Fruit fly (Drosophila melanogaster): Measurements from ENCODE around the gene Scsalpha1.

Scsalpha1 gene

DNA sequence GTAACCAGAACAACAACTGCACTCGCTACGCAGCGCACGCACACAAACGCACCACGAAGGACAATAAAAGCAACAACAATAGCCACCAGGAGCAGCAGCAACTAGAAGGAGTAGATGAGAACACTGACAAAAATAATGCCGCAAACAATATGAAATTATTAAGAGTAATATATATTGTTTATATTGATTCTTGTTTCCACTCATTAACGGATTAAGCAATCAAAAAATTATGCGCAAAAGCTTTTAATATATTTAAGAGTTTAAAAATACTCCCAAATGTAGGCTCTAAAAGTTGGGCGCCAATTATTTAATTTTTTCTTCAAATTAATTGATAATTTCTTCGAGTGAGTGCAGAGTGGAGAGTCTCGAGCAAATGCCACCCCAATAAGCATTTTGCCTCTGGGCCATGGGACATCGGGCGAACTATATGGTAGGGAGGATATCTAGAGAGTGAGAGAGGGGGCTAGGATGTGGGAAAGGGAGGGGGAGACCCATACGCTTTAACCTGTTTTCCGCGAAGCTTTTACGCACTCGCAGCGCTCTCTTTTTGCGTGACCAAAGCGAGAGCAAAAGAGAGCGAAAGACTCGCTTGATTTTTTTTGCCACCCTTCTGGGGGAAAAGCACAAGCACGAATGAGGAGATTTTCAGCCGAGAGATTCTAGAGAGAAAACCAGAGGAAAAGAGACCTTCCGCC is 10.9 kb downstream of the Scsalpha1 start, which contains the start of gene Rdh (continued):
- TF ChIP-seq knrl (GFP tag; IDR thresholded peaks at IDR 0.05; ENCODE audit: partially characterized antibody) (no peak), CG10959 (GFP tag; IDR thresholded peaks at IDR 0.05) (0 out of 2 replicates have a peak, but pooled peaks have one; percentile 12), Oli (tag; optimal IDR thresholded peaks at IDR 0.05) (peak; percentile 83), gsb (GFP tag; IDR thresholded peaks at IDR 0.05) (no peak), CG13123 (GFP tag; optimal IDR thresholded peaks at IDR 0.05) (peak; percentile 15), ERR (GFP tag; optimal IDR thresholded peaks at IDR 0.05) (no peak), tna (GFP tag; IDR thresholded peaks at IDR 0.05; ENCODE audit: partially characterized antibody) (no peak), ATbp (GFP tag; optimal IDR thresholded peaks at IDR 0.05) (peak; percentile 82), CG3838 (GFP tag; optimal IDR thresholded peaks at IDR 0.05) (no peak), NC2β (GFP tag; optimal IDR thresholded peaks at IDR 0.05) (no peak), Dek (tag; optimal IDR thresholded peaks at IDR 0.05) (peak; percentile 84), bigmax (GFP tag; optimal IDR thresholded peaks at IDR 0.05) (no peak), CG18476 (GFP tag; optimal IDR thresholded peaks at IDR 0.05) (peak; percentile 79), YL-1 (GFP tag; optimal IDR thresholded peaks at IDR 0.05) (peak; percentile 30), CG17385 (GFP tag; optimal IDR thresholded peaks at IDR 0.05) (peak; percentile 81), vfl (GFP tag; optimal IDR thresholded peaks at IDR 0.05) (peak; percentile 22), Lpt (GFP tag; optimal IDR thresholded peaks at IDR 0.05) (no peak), nau (GFP tag; optimal IDR thresholded peaks at IDR 0.05) (peak; percentile 65), jigr1 (GFP tag; IDR thresholded peaks at IDR 0.05) (no peak), CG12942 (GFP tag; optimal IDR thresholded peaks at IDR 0.05) (peak; percentile 41), Six4 (GFP tag; optimal IDR thresholded peaks at IDR 0.05) (peak; percentile 68), CG17912 (GFP tag; optimal IDR thresholded peaks at IDR 0.05) (no peak), CG11696 (GFP tag; IDR thresholded peaks at IDR 0.05) (0 out of 2 replicates have a peak, but pooled peaks have one; percentile 8), wdn (GFP tag; IDR thresholded peaks at IDR 0.05) (0 out of 2 replicates have a peak, but pooled peaks have one; percentile 34), GATAe (GFP tag; conservative IDR thresholded peaks at IDR 0.05) (no peak), z (GFP tag; IDR thresholded peaks at IDR 0.05) (no peak), Hr39 (optimal IDR thresholded peaks at IDR 0.05) (no peak), CG3847 (GFP tag; IDR thresholded peaks at IDR 0.05) (peak; percentile 68), pros (GFP tag; optimal IDR thresholded peaks at IDR 0.05) (peak; percentile 75), Med (GFP tag) (peak; percentile 75), CG9797 (GFP tag; optimal IDR thresholded peaks at IDR 0.05) (no peak), trem (tag; optimal IDR thresholded peaks at IDR 0.05) (peak; percentile 62), chn (GFP tag; optimal IDR thresholded peaks at IDR 0.05) (peak; percentile 34), Atf3 (GFP tag; optimal IDR thresholded peaks at IDR 0.05) (no peak), Oaz (GFP tag; IDR thresholded peaks at IDR 0.05) (peak; percentile 31; the same call in 1 of the 2 replicates), CG10565 (GFP tag; optimal IDR thresholded peaks at IDR 0.05) (no peak), CG9215 (GFP tag; IDR thresholded peaks at IDR 0.05) (peak; percentile 65; the same call in 1 of the 2 replicates), ase (GFP tag; IDR thresholded peaks at IDR 0.05) (0 out of 3 replicates have a peak, but pooled peaks have one; percentile 54), ftz-f1 (GFP tag; optimal IDR thresholded peaks at IDR 0.05) (no peak), Trl (optimal IDR thresholded peaks at IDR 0.05) (peak; percentile 74 to 89), Trl (GFP tag; optimal IDR thresholded peaks at IDR 0.05) (no peak), Neu2 (GFP tag; optimal IDR thresholded peaks at IDR 0.05; ENCODE audit: borderline replicate concordance) (no peak), Antp (GFP tag; optimal IDR thresholded peaks at IDR 0.05) (no peak), seq (GFP tag; IDR thresholded peaks at IDR 0.05) (peak; percentile 35; the same call in 1 of the 2 replicates), crc (GFP tag; optimal IDR thresholded peaks at IDR 0.05) (no peak), CG17186 (GFP tag; optimal IDR thresholded peaks at IDR 0.05) (no peak), cwo (GFP tag; optimal IDR thresholded peaks at IDR 0.05) (peak; percentile 82), CG6254 (GFP tag; optimal IDR thresholded peaks at IDR 0.05) (peak; percentile 77), kah (GFP tag; optimal IDR thresholded peaks at IDR 0.05) (peak; percentile 30), NC2α (GFP tag; optimal IDR thresholded peaks at IDR 0.05) (no peak), CTCF (GFP tag; optimal IDR thresholded peaks at IDR 0.05) (peak; percentile 23)

Data from whole organism, embryonic.